Fruit fly (Drosophila melanogaster): ENCODE measurements around the gene CG10591.

CG10591 gene

dm6 chr3L:5575524-5575923 lies 24.0 kb downstream of the CG10591 start:
- TF ChIP-seq CG8159 (tag; optimal IDR thresholded peaks at IDR 0.05) = no peak
- TF ChIP-seq CG15710 (tag; optimal IDR thresholded peaks at IDR 0.05) = no peak
- TF ChIP-seq CG32121 (GFP tag; IDR thresholded peaks at IDR 0.05) = no peak
- TF ChIP-seq D1 (tag; optimal IDR thresholded peaks at IDR 0.05) = no peak
- TF ChIP-seq EcR (GFP tag; optimal IDR thresholded peaks at IDR 0.05) = no peak
- no peak for TF ChIP-seq rn (GFP tag; IDR thresholded peaks at IDR 0.05)
- TF ChIP-seq CG14655 (GFP tag; optimal IDR thresholded peaks at IDR 0.05) = no peak
- no peak for TF ChIP-seq CG17806 (tag; optimal IDR thresholded peaks at IDR 0.05)
- TF ChIP-seq CG12605 (GFP tag; IDR thresholded peaks at IDR 0.05) = no peak
- TF ChIP-seq CG9948 (tag; optimal IDR thresholded peaks at IDR 0.05) = no peak
- TF ChIP-seq Snoo (tag; optimal IDR thresholded peaks at IDR 0.05) = no peak
- TF ChIP-seq fd96Ca (GFP tag; IDR thresholded peaks at IDR 0.05) = no peak
- no peak for TF ChIP-seq gl (tag; optimal IDR thresholded peaks at IDR 0.05)
- no peak for TF ChIP-seq CG34367 (tag; optimal IDR thresholded peaks at IDR 0.05)
- no peak for TF ChIP-seq CG4496 (GFP tag; IDR thresholded peaks at IDR 0.05)
- no peak for TF ChIP-seq CG13204 (GFP tag; optimal IDR thresholded peaks at IDR 0.05)
- TF ChIP-seq Pif1B (GFP tag; optimal IDR thresholded peaks at IDR 0.05) = no peak
- TF ChIP-seq CG10348 (GFP tag; IDR thresholded peaks at IDR 0.05) = no peak

dm6 chr3L:5571051-5571450 lies 28.4 kb downstream of the CG10591 start:
- TF ChIP-seq Snoo (tag; optimal IDR thresholded peaks at IDR 0.05) = peak; percentile 12
- TF ChIP-seq Ets98B (GFP tag; IDR thresholded peaks at IDR 0.05) = peak; percentile 22; the same call in 1 of the 2 replicates
- 0 out of 3 replicates have a peak, but pooled peaks have one; percentile 42 for TF ChIP-seq CG4496 (GFP tag; IDR thresholded peaks at IDR 0.05)
- peak; percentile 62 for TF ChIP-seq CG12605 (GFP tag; IDR thresholded peaks at IDR 0.05)
- TF ChIP-seq CG9948 (tag; optimal IDR thresholded peaks at IDR 0.05) = no peak
- TF ChIP-seq fd96Ca (GFP tag; IDR thresholded peaks at IDR 0.05) = peak; percentile 46; the same call in 1 of the 3 replicates

- TF ChIP-seq Snoo (tag; optimal IDR thresholded peaks at IDR 0.05) (no peak), CG13204 (GFP tag; optimal IDR thresholded peaks at IDR 0.05) (no peak), CG8301 (tag; optimal IDR thresholded peaks at IDR 0.05) (no peak), Ets98B (GFP tag; IDR thresholded peaks at IDR 0.05) (peak; percentile 10; the same call in 1 of the 2 replicates)
These were observed 29.8 kb downstream of the CG10591 start for dm6 chr3L:5569724-5570123.

dm6 chr3L:5568361-5568760 lies 31.1 kb downstream of the CG10591 start:
- TF ChIP-seq Pif1A (GFP tag; optimal IDR thresholded peaks at IDR 0.05) (no peak), CG8301 (tag; optimal IDR thresholded peaks at IDR 0.05) (no peak), CG12605 (GFP tag; IDR thresholded peaks at IDR 0.05) (no peak), Snoo (tag; optimal IDR thresholded peaks at IDR 0.05) (no peak), EcR (GFP tag; optimal IDR thresholded peaks at IDR 0.05) (no peak), gl (tag; optimal IDR thresholded peaks at IDR 0.05) (no peak), CG10348 (GFP tag; IDR thresholded peaks at IDR 0.05) (no peak), CG14655 (GFP tag; optimal IDR thresholded peaks at IDR 0.05) (no peak), CG17806 (tag; optimal IDR thresholded peaks at IDR 0.05) (no peak), CG4496 (GFP tag; IDR thresholded peaks at IDR 0.05) (no peak)

- TF ChIP-seq CG9948 (tag; optimal IDR thresholded peaks at IDR 0.05) = no peak
- TF ChIP-seq CG10348 (GFP tag; IDR thresholded peaks at IDR 0.05) = no peak
- TF ChIP-seq CG34367 (tag; optimal IDR thresholded peaks at IDR 0.05) = no peak
- TF ChIP-seq CG8159 (tag; optimal IDR thresholded peaks at IDR 0.05) = no peak
- no peak for TF ChIP-seq Snoo (tag; optimal IDR thresholded peaks at IDR 0.05)
- no peak for TF ChIP-seq CG17806 (tag; optimal IDR thresholded peaks at IDR 0.05)
These were observed 34.3 kb downstream of the CG10591 start, which contains the start of gene bc10 for dm6 chr3L:5565051-5565688. Gene bc10 (plus strand): TSS chr3L:5565231.

dm6 chr3L:5563309-5564182 lies 35.9 kb downstream of the CG10591 start, which contains the start of the genes ScsbetaG and Sras:
Gene ScsbetaG (minus strand): TSS chr3L:5563691.
Gene Sras (plus strand): TSS chr3L:5563774.
- TF ChIP-seq CG34367 (tag; optimal IDR thresholded peaks at IDR 0.05) (no peak), gl (tag; optimal IDR thresholded peaks at IDR 0.05) (peak; percentile 1)

dm6 chr3L:5562584-5562983 lies 36.9 kb downstream of the CG10591 start:
- no peak for TF ChIP-seq CG32121 (GFP tag; IDR thresholded peaks at IDR 0.05)
- no peak for TF ChIP-seq Pif1B (GFP tag; optimal IDR thresholded peaks at IDR 0.05)
- no peak for TF ChIP-seq CG15710 (tag; optimal IDR thresholded peaks at IDR 0.05)
- no peak for TF ChIP-seq CG9948 (tag; optimal IDR thresholded peaks at IDR 0.05)
- TF ChIP-seq CG34367 (tag; optimal IDR thresholded peaks at IDR 0.05) = no peak
- no peak for TF ChIP-seq CG8301 (tag; optimal IDR thresholded peaks at IDR 0.05)
- TF ChIP-seq Snoo (tag; optimal IDR thresholded peaks at IDR 0.05) = no peak
- no peak for TF ChIP-seq CG17806 (tag; optimal IDR thresholded peaks at IDR 0.05)
- TF ChIP-seq CG8159 (tag; optimal IDR thresholded peaks at IDR 0.05) = no peak
- no peak for TF ChIP-seq CG10348 (GFP tag; IDR thresholded peaks at IDR 0.05)

Measured in whole organism, pupa.